Fruit fly (Drosophila melanogaster) whole organism, wandering third instar larva: Measurements from ENCODE around the gene CG12301.

Source experiments
- Abd-B ChIP-seq: fragments of >200 bp; optimal IDR thresholded peaks from 2 replicates; lab custom pipeline; 2017; ENCODE audit warnings: missing biosample characterization, missing genetic modification characterization
- CG32264 ChIP-seq: fragments of 200-800 bp; sonication (Bioruptor generic); optimal IDR thresholded peaks from 2 replicates; lab custom pipeline; 2016; ENCODE audit warnings: missing biosample characterization, missing genetic modification characterization
- CG9705 ChIP-seq: fragments of 200-800 bp; sonication (Bioruptor generic); optimal IDR thresholded peaks from 2 replicates; lab custom pipeline; 2018; ENCODE audit warnings: missing biosample characterization, mild to moderate bottlenecking, missing genetic modification characterization
- CrebA ChIP-seq: fragments of 200-800 bp; sonication (Bioruptor generic); optimal IDR thresholded peaks from 2 replicates; lab custom pipeline; 2016; ENCODE audit warnings: missing biosample characterization, mild to moderate bottlenecking, missing genetic modification characterization, borderline replicate concordance
- Dfd ChIP-seq: fragments of >200 bp; optimal IDR thresholded peaks from 2 replicates; lab custom pipeline; 2017; ENCODE audit warnings: missing biosample characterization, missing genetic modification characterization
- Dif ChIP-seq: fragments of 200-275, 200-300 bp; sonication (Bioruptor generic); optimal IDR thresholded peaks from 2 replicates; lab custom pipeline; 2018; ENCODE audit warnings: missing biosample characterization, missing genetic modification characterization; ENCODE audit not compliant: partially characterized antibody
- GATAd ChIP-seq: sonication (Bioruptor generic); optimal IDR thresholded peaks from 2 replicates; lab custom pipeline; 2016; ENCODE audit warnings: missing biosample characterization, missing genetic modification characterization
- HLH106 ChIP-seq: fragments of 200-800 bp; optimal IDR thresholded peaks from 3 replicates; lab custom pipeline; 2019; ENCODE audit warnings: missing biosample characterization, mild to moderate bottlenecking, missing genetic modification characterization, moderate library complexity
- Hnf4 ChIP-seq: fragments of 200-800 bp; sonication (Bioruptor generic); optimal IDR thresholded peaks from 2 replicates; lab custom pipeline; 2016; ENCODE audit warnings: missing biosample characterization, mild to moderate bottlenecking, missing genetic modification characterization
- Hr78 ChIP-seq: fragments of >200 bp; optimal IDR thresholded peaks from 2 replicates; lab custom pipeline; 2017; ENCODE audit warnings: missing biosample characterization, missing genetic modification characterization
- Hr83 ChIP-seq: fragments of 200-300 bp; sonication (Bioruptor generic); optimal IDR thresholded peaks from 2 replicates; lab custom pipeline; 2016; ENCODE audit warnings: missing biosample characterization, mild to moderate bottlenecking, missing genetic modification characterization, moderate library complexity; ENCODE audit not compliant: poor library complexity, severe bottlenecking
- Jra ChIP-seq: sonication (Bioruptor generic); optimal IDR thresholded peaks from 2 replicates; lab custom pipeline; 2016; ENCODE audit warnings: missing biosample characterization, missing genetic modification characterization
- Mio ChIP-seq: sonication (Bioruptor generic); optimal IDR thresholded peaks from 2 replicates; lab custom pipeline; 2016; ENCODE audit warnings: missing biosample characterization, missing genetic modification characterization
- Myc ChIP-seq: fragments of >200 bp; optimal IDR thresholded peaks from 2 replicates; lab custom pipeline; 2017
- N ChIP-seq: fragments of >200 bp; optimal IDR thresholded peaks from 2 replicates; lab custom pipeline; 2018; ENCODE audit warnings: missing biosample characterization, missing external identifiers, missing genetic modification characterization
- OdsH ChIP-seq: fragments of 200-800 bp; sonication (Bioruptor generic); optimal IDR thresholded peaks from 2 replicates; lab custom pipeline; 2016; ENCODE audit warnings: missing biosample characterization, mild to moderate bottlenecking, missing genetic modification characterization
- Rel ChIP-seq, 2 experiments: fragments of 200-800 bp; sonication (Bioruptor generic) in 1 of 2; optimal IDR thresholded peaks; 2 replicates in 1 of 2; 3 replicates in 1 of 2; lab custom pipeline; 2016 to 2019; ENCODE audit warnings: mild to moderate bottlenecking in 2 of 2, missing biosample characterization in 2 of 2, missing genetic modification characterization in 2 of 2, moderate library complexity in 1 of 2
- Sp1 ChIP-seq: fragments of 200-800 bp; sonication (Bioruptor generic); optimal IDR thresholded peaks from 3 replicates; lab custom pipeline; 2019; ENCODE audit warnings: missing biosample characterization, mild to moderate bottlenecking, missing genetic modification characterization, moderate library complexity
- Vsx2 ChIP-seq: fragments of 200-300, 225-300 bp; sonication (Bioruptor generic); optimal IDR thresholded peaks from 2 replicates; lab custom pipeline; 2018; ENCODE audit warnings: missing biosample characterization, missing genetic modification characterization; ENCODE audit not compliant: partially characterized antibody
- br ChIP-seq: fragments of 200-800 bp; sonication (Bioruptor generic); optimal IDR thresholded peaks from 2 replicates; lab custom pipeline; 2016; ENCODE audit warnings: missing biosample characterization, missing genetic modification characterization
- brk ChIP-seq: fragments of 200-800 bp; sonication (Bioruptor generic); optimal IDR thresholded peaks from 2 replicates; lab custom pipeline; 2016; ENCODE audit warnings: missing biosample characterization, mild to moderate bottlenecking, missing genetic modification characterization
- dl ChIP-seq, 2 experiments: fragments of 175-275, 200-275 bp in 1 of 2; fragments of 200-275 bp in 1 of 2; sonication (Bioruptor generic); optimal IDR thresholded peaks; lab custom pipeline; 2018; ENCODE audit warnings: mild to moderate bottlenecking in 2 of 2, missing biosample characterization in 2 of 2, missing genetic modification characterization in 2 of 2, moderate library complexity in 2 of 2; ENCODE audit not compliant: partially characterized antibody in 2 of 2, insufficient read depth in 1 of 2
- dmrt93B ChIP-seq: fragments of 200-800 bp; sonication (Bioruptor generic); optimal IDR thresholded peaks from 2 replicates; lab custom pipeline; 2018; ENCODE audit warnings: missing biosample characterization, mild to moderate bottlenecking, missing genetic modification characterization
- dsf ChIP-seq: sonication (Bioruptor generic); optimal IDR thresholded peaks from 2 replicates; lab custom pipeline; 2016; ENCODE audit warnings: missing biosample characterization, missing genetic modification characterization, borderline replicate concordance
- ey ChIP-seq: fragments of 200-800 bp; sonication (Bioruptor generic); optimal IDR thresholded peaks from 2 replicates; lab custom pipeline; 2016; ENCODE audit warnings: missing biosample characterization, missing genetic modification characterization
- foxo ChIP-seq, 2 experiments: fragments of 200-800 bp; sonication (Bioruptor generic); optimal IDR thresholded peaks; 2 replicates in 1 of 2; 3 replicates in 1 of 2; lab custom pipeline; 2016 to 2017; ENCODE audit warnings: missing biosample characterization in 2 of 2, missing genetic modification characterization in 2 of 2
- fru ChIP-seq: fragments of 200-800 bp; sonication (Bioruptor generic); optimal IDR thresholded peaks from 3 replicates; lab custom pipeline; 2016; ENCODE audit warnings: missing biosample characterization, mild to moderate bottlenecking, missing genetic modification characterization
- h ChIP-seq: fragments of 200-800 bp; sonication (Bioruptor generic); optimal IDR thresholded peaks from 3 replicates; lab custom pipeline; 2016; ENCODE audit warnings: missing biosample characterization, mild to moderate bottlenecking, missing genetic modification characterization
- jim ChIP-seq: fragments of 175-275, 200-325 bp; sonication (Bioruptor generic); optimal IDR thresholded peaks from 2 replicates; lab custom pipeline; 2016; ENCODE audit warnings: missing biosample characterization, mild to moderate bottlenecking, missing genetic modification characterization
- lola ChIP-seq: fragments of >200 bp; optimal IDR thresholded peaks from 2 replicates; lab custom pipeline; 2017; ENCODE audit warnings: missing biosample characterization, missing genetic modification characterization
- pan ChIP-seq: fragments of >200 bp; optimal IDR thresholded peaks from 2 replicates; lab custom pipeline; 2017
- psq ChIP-seq: fragments of 200-800 bp; sonication (Bioruptor generic); optimal IDR thresholded peaks from 3 replicates; lab custom pipeline; 2017; ENCODE audit warnings: missing biosample characterization, mild to moderate bottlenecking, missing genetic modification characterization, moderate library complexity
- rgr ChIP-seq: fragments of 200-800 bp; sonication (Bioruptor generic); optimal IDR thresholded peaks from 3 replicates; lab custom pipeline; 2016; ENCODE audit warnings: missing biosample characterization, mild to moderate bottlenecking, missing genetic modification characterization
- sage ChIP-seq: fragments of 200-800 bp; sonication (Bioruptor generic); optimal IDR thresholded peaks from 2 replicates; lab custom pipeline; 2016; ENCODE audit warnings: missing biosample characterization, mild to moderate bottlenecking, missing genetic modification characterization
- sv ChIP-seq: fragments of 200-800 bp; sonication (Bioruptor generic); optimal IDR thresholded peaks from 3 replicates; lab custom pipeline; 2016; ENCODE audit warnings: missing biosample characterization, missing genetic modification characterization
- tai ChIP-seq: sonication (Bioruptor generic); optimal IDR thresholded peaks from 2 replicates; lab custom pipeline; 2016; ENCODE audit warnings: missing biosample characterization, missing genetic modification characterization
- usp ChIP-seq: fragments of >200 bp; optimal IDR thresholded peaks from 2 replicates; lab custom pipeline; 2017; ENCODE audit warnings: missing biosample characterization, missing genetic modification characterization
- woc ChIP-seq: sonication (Bioruptor generic); optimal IDR thresholded peaks from 2 replicates; lab custom pipeline; 2016; ENCODE audit warnings: missing biosample characterization, mild to moderate bottlenecking, missing genetic modification characterization

The CG12301 gene

DNA sequence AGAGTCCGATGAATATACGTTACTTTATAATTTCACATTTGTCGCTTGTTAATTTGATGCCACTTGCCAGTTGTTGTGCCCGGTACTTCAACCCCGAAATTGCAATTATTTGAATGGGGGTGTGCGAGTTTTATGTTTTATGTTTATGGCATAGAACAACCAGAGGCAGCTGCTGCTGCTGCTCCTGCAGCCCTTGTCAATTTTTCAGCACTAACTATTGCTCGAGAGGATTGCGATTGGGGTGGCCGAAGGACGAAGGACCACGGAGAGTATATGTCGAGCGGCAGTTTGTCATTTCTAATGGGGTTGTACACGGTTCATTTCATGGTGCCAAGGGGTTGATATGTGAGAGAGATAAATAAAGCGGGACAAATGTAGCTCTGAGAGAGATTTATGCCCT, 43.5 kb downstream of the CG12301 start:
- TF ChIP-seq dsf (no peak), Hr78 (no peak), jim (GFP tag; lab: Kevin White, UChicago) (no peak), pan (no peak), usp (GFP tag; lab: Kevin White, UChicago) (no peak), h (no peak), woc (no peak), Hr83 (GFP tag; lab: Kevin White, UChicago) (no peak), GATAd (GFP tag; lab: Kevin White, UChicago) (no peak), Mio (no peak), Vsx2 (GFP tag; lab: Kevin White, UChicago) (no peak), psq (GFP tag; lab: Kevin White, UChicago) (no peak), fru (GFP tag; lab: Kevin White, UChicago) (no peak), lola (GFP tag; lab: Kevin White, UChicago) (no peak), OdsH (GFP tag; lab: Kevin White, UChicago) (no peak), brk (GFP tag; lab: Kevin White, UChicago) (no peak), Myc (no peak)

DNA sequence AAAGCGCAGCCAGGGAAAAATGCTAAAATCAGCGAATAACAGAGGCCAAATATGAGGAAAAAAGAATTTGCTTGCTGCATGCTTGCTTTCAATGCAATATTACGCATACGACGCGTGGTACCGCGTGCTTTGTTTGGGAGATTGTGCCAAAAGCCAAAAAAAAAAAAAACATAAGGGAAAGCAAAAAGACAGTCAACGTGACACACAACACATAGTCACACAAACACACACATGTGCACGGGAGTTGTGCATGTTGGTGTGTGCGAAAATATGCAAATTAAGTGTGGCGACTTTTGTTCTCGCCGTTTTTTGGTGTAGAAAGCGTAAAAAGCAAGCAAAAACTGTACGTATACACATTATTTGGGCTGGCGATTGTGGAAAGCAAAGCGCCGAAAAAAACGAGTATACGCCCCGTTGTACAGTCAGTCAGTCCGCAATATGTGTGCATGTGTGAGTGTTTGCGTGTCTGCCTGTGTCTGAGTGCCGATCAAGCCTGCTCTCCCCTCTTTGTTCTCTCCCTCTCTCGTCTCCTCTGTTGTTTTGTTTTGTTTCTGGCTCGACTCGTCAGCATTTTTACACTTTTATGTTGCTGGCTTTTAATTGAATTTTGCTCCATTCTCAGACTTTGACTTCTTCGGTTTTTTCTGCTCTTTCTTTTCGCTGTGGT, 44.5 kb downstream of the CG12301 start:
- TF ChIP-seq Dif (GFP tag; lab: Kevin White, UChicago) (peak; percentile 8), sage (no peak), fru (GFP tag; lab: Kevin White, UChicago) (no peak), dsf (no peak), Hnf4 (GFP tag; lab: Kevin White, UChicago) (no peak), Rel (GFP tag; optimal IDR thresholded peaks at IDR 0.05; lab: Kevin White, UChicago) (peak; percentile 9), Rel (tag; optimal IDR thresholded peaks at IDR 0.05; lab: Kevin White, UChicago) (no peak), ey (GFP tag; lab: Kevin White, UChicago) (no peak), Hr83 (GFP tag; lab: Kevin White, UChicago) (peak; percentile 11), CG9705 (GFP tag; lab: Kevin White, UChicago) (no peak), sv (no peak), CrebA (GFP tag; lab: Kevin White, UChicago) (no peak), HLH106 (tag; lab: Kevin White, UChicago) (no peak), jim (GFP tag; lab: Kevin White, UChicago) (peak; percentile 32), Myc (no peak)

DNA sequence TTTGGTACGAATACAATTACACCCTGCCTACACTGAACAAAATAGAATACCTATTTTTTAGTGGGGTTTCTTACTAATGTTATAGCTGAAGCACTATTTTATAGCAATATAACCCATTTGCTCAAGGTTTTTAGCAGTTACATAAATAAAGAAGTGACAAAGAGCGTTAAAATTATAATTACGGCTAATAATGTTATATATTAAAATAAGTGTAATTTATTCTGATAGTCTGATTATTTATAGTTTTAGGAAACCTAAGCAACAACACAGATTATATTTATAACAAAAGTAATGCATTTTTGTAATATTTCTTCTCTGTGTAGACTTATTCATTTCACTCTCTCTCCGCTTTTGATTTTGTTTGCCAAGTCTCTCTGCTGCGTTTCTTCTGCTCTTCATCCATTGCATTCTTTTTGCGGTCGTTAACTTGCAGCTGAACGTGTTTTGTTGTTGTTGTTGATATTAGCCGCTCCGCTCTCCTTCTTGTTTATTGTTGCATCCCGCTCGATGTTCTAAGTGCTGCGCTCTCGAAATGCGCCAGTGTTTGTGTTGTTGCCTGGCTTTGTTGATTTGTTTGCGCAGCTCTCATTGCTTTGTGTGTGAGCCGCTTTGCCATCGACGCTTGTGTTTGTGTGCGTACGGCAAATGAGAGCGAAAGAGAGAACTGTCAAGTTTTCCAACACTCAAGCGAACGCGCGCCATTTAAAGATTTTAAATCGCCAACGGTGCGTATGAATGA, 45.2 kb downstream of the CG12301 start:
- TF ChIP-seq Myc: no peak
- peak; percentile 61 for TF ChIP-seq br
- no peak for TF ChIP-seq lola (GFP tag; lab: Kevin White, UChicago)
- peak; percentile 58 for TF ChIP-seq Jra
- no peak for TF ChIP-seq Rel (GFP tag; optimal IDR thresholded peaks at IDR 0.05; lab: Kevin White, UChicago)
- peak; percentile 51 for TF ChIP-seq Rel (tag; optimal IDR thresholded peaks at IDR 0.05; lab: Kevin White, UChicago)
- TF ChIP-seq dmrt93B (GFP tag; lab: Kevin White, UChicago): peak; percentile 95
- peak; percentile 97 for TF ChIP-seq psq (GFP tag; lab: Kevin White, UChicago)
- TF ChIP-seq foxo (GFP tag; optimal IDR thresholded peaks at IDR 0.05; lab: Kevin White, UChicago): peak; percentile 29 to 98
- TF ChIP-seq CG9705 (GFP tag; lab: Kevin White, UChicago): peak; percentile 85
- TF ChIP-seq GATAd (GFP tag; lab: Kevin White, UChicago): no peak
- TF ChIP-seq CG32264 (GFP tag; lab: Kevin White, UChicago): peak; percentile 9
- TF ChIP-seq Hnf4 (GFP tag; lab: Kevin White, UChicago): peak; percentile 78
- peak; percentile 35 for TF ChIP-seq dsf
- TF ChIP-seq OdsH (GFP tag; lab: Kevin White, UChicago): peak; percentile 96
- TF ChIP-seq HLH106 (tag; lab: Kevin White, UChicago): peak; percentile 98
- TF ChIP-seq h: peak; percentile 94
- peak; percentile 79 for TF ChIP-seq sv
- TF ChIP-seq Dif (GFP tag; lab: Kevin White, UChicago): peak; percentile 28
- peak; percentile 79 for TF ChIP-seq sage
- TF ChIP-seq fru (GFP tag; lab: Kevin White, UChicago): peak; percentile 92
- no peak for TF ChIP-seq jim (GFP tag; lab: Kevin White, UChicago)
- TF ChIP-seq usp (GFP tag; lab: Kevin White, UChicago): no peak
- peak; percentile 22 for TF ChIP-seq CrebA (GFP tag; lab: Kevin White, UChicago)
- no peak for TF ChIP-seq Mio
- TF ChIP-seq Dfd (GFP tag; lab: Kevin White, UChicago): peak; percentile 51
- TF ChIP-seq Hr83 (GFP tag; lab: Kevin White, UChicago): peak; percentile 86
- peak; percentile 94 for TF ChIP-seq rgr (GFP tag; lab: Kevin White, UChicago)
- TF ChIP-seq brk (GFP tag; lab: Kevin White, UChicago): peak; percentile 77
- TF ChIP-seq Hr78: no peak
- TF ChIP-seq Sp1 (GFP tag; lab: Kevin White, UChicago): peak; percentile 97
- TF ChIP-seq dl (GFP tag; optimal IDR thresholded peaks at IDR 0.05; lab: Kevin White, UChicago; ENCODE audit: insufficient read depth in 1 of 2, partially characterized antibody in 2 of 2): peak; percentile 8 to 42
- TF ChIP-seq Vsx2 (GFP tag; lab: Kevin White, UChicago): peak; percentile 42
- peak; percentile 78 for TF ChIP-seq woc
- TF ChIP-seq tai (GFP tag; lab: Kevin White, UChicago): peak; percentile 43
- no peak for TF ChIP-seq pan
- peak; percentile 84 for TF ChIP-seq ey (GFP tag; lab: Kevin White, UChicago)
- TF ChIP-seq Abd-B (GFP tag; lab: Kevin White, UChicago): no peak
- TF ChIP-seq N: no peak
- TF ChIP-seq, all 38 proteins: peak for 28
